Worm (Caenorhabditis elegans) whole organism, mixed stage, embryonic: ENCODE measurements around the gene set-15.

Experiments
- bed-3 ChIP-seq: fragments of 200-800 bp; sonication (Bioruptor generic); optimal IDR thresholded peaks from 3 replicates; lab custom pipeline; 2018; ENCODE audit warnings: mild to moderate bottlenecking, missing genetic modification characterization, moderate library complexity, missing compliant biosample characterization
- lin-13 ChIP-seq: fragments of 150-350 bp; optimal IDR thresholded peaks from 2 replicates; lab custom pipeline; 2014; ENCODE audit warnings: missing biosample characterization, missing genetic modification characterization
- mep-1 ChIP-seq: fragments of 150-350 bp; optimal IDR thresholded peaks from 2 replicates; lab custom pipeline; 2017; ENCODE audit warnings: missing biosample characterization, missing genetic modification reagents, missing genetic modification characterization, inconsistent platforms
- sptf-1 ChIP-seq: sonication (generic microtip); optimal IDR thresholded peaks from 2 replicates; lab custom pipeline; 2017; ENCODE audit warnings: mild to moderate bottlenecking, missing genetic modification characterization, moderate library complexity, missing compliant biosample characterization

ce11 chrIV:4780129-4780528 lies at the start of gene set-15:
- TF ChIP-seq mep-1 (tag; lab: Kevin White, UChicago) (no peak), sptf-1 (tag; lab: Kevin White, UChicago) (no peak), lin-13 (no peak), bed-3 (GFP tag; lab: Kevin White, UChicago) (no peak)
